Worm (Caenorhabditis elegans) whole organism, L2 larva: ENCODE data around the gene col-164.

Experiments
- Y55F3AM.14 ChIP-seq: fragments of 200-800 bp; sonication (Bioruptor generic); optimal IDR thresholded peaks from 2 replicates; lab custom pipeline; 2018; ENCODE audit warnings: mild to moderate bottlenecking, missing genetic modification characterization, missing compliant biosample characterization
- alr-1 ChIP-seq: fragments of 150-350 bp; optimal IDR thresholded peaks from 2 replicates; lab custom pipeline; 2014; ENCODE audit warnings: missing biosample characterization, missing genetic modification characterization
- aly-2 ChIP-seq: fragments of 150-350 bp; optimal IDR thresholded peaks from 2 replicates; lab custom pipeline; 2014; ENCODE audit warnings: missing biosample characterization, missing genetic modification characterization
- ama-1 ChIP-seq: fragments of 150-350 bp; optimal IDR thresholded peaks from 2 replicates; lab custom pipeline; 2018; ENCODE audit warnings: inconsistent platforms
- blmp-1 ChIP-seq: sonication (generic microtip); optimal IDR thresholded peaks from 2 replicates; lab custom pipeline; 2017; ENCODE audit warnings: missing genetic modification characterization, mild to moderate bottlenecking, missing compliant biosample characterization, antibody characterized with exemption, moderate library complexity; ENCODE audit not compliant: insufficient read depth
- ceh-16 ChIP-seq: fragments of 150-350 bp; optimal IDR thresholded peaks from 2 replicates; lab custom pipeline; 2014; ENCODE audit warnings: missing biosample characterization, missing genetic modification characterization
- crh-2 ChIP-seq: sonication (generic microtip); optimal IDR thresholded peaks from 2 replicates; lab custom pipeline; 2017; ENCODE audit warnings: missing biosample characterization, missing genetic modification characterization
- egl-27 ChIP-seq: sonication (generic microtip); optimal IDR thresholded peaks from 3 replicates; lab custom pipeline; 2017; ENCODE audit warnings: missing biosample characterization, missing genetic modification reagents, missing genetic modification characterization
- elt-1 ChIP-seq: fragments of 150-350 bp; optimal IDR thresholded peaks from 2 replicates; lab custom pipeline; 2014; ENCODE audit warnings: missing biosample characterization, missing genetic modification characterization
- lin-11 ChIP-seq: fragments of 150-350 bp; sonication (generic microtip); optimal IDR thresholded peaks from 2 replicates; lab custom pipeline; 2014; ENCODE audit warnings: missing biosample characterization, missing genetic modification characterization, inconsistent platforms, mixed read lengths
- lin-39 ChIP-seq: fragments of 150-350 bp; optimal IDR thresholded peaks from 2 replicates; lab custom pipeline; 2014; ENCODE audit warnings: missing biosample characterization, missing genetic modification reagents, missing genetic modification characterization
- lsy-2 ChIP-seq, 2 experiments: fragments of 150-350 bp in 1 of 2; sonication (generic microtip) in 1 of 2; optimal IDR thresholded peaks; 2 replicates each; lab custom pipeline; 2014 to 2017; ENCODE audit warnings: missing biosample characterization in 2 of 2, missing genetic modification characterization in 2 of 2
- mab-5 ChIP-seq: fragments of 150-350 bp; optimal IDR thresholded peaks from 2 replicates; lab custom pipeline; 2014; ENCODE audit warnings: missing biosample characterization, missing genetic modification characterization
- mdl-1 ChIP-seq, 2 experiments: fragments of 150-350 bp in 1 of 2; sonication (generic microtip) in 1 of 2; optimal IDR thresholded peaks; 2 replicates each; lab custom pipeline; 2017; ENCODE audit warnings: missing biosample characterization in 2 of 2, missing genetic modification characterization in 2 of 2
- nhr-10 ChIP-seq: sonication (generic microtip); optimal IDR thresholded peaks from 2 replicates; lab custom pipeline; 2017; ENCODE audit warnings: missing biosample characterization, missing genetic modification characterization
- nhr-11 ChIP-seq: fragments of 150-350 bp; optimal IDR thresholded peaks from 2 replicates; lab custom pipeline; 2014; ENCODE audit warnings: missing biosample characterization, missing genetic modification characterization
- nhr-129 ChIP-seq: fragments of 150-350 bp; optimal IDR thresholded peaks from 2 replicates; lab custom pipeline; 2014; ENCODE audit warnings: missing biosample characterization, missing genetic modification characterization
- nhr-237 ChIP-seq: fragments of 150-350 bp; optimal IDR thresholded peaks from 2 replicates; lab custom pipeline; 2014; ENCODE audit warnings: missing biosample characterization, missing genetic modification characterization
- nhr-25 ChIP-seq: fragments of 150-350 bp; sonication (generic microtip); optimal IDR thresholded peaks from 3 replicates; lab custom pipeline; 2014; ENCODE audit warnings: missing biosample characterization, missing genetic modification characterization
- nhr-6 ChIP-seq: fragments of 150-350 bp; optimal IDR thresholded peaks from 2 replicates; lab custom pipeline; 2014; ENCODE audit warnings: missing biosample characterization, missing genetic modification characterization
- peb-1 ChIP-seq: fragments of 150-350 bp; optimal IDR thresholded peaks from 2 replicates; lab custom pipeline; 2014; ENCODE audit warnings: missing biosample characterization, missing genetic modification characterization
- sem-4 ChIP-seq: fragments of 150-350 bp; optimal IDR thresholded peaks from 2 replicates; lab custom pipeline; 2014; ENCODE audit warnings: missing biosample characterization, missing genetic modification reagents, missing genetic modification characterization
- skn-1 ChIP-seq: sonication (generic microtip); optimal IDR thresholded peaks from 2 replicates; lab custom pipeline; 2017; ENCODE audit warnings: missing biosample characterization, missing genetic modification characterization
- sma-9 ChIP-seq, 2 experiments: fragments of 150-350 bp in 1 of 2; sonication (generic microtip) in 1 of 2; optimal IDR thresholded peaks; 2 replicates each; lab custom pipeline; 2014 to 2016; ENCODE audit warnings: missing genetic modification characterization in 2 of 2, mild to moderate bottlenecking in 1 of 2, missing biosample characterization in 1 of 2, missing compliant biosample characterization in 1 of 2, missing genetic modification reagents in 1 of 2, moderate library complexity in 1 of 2
- snpc-4 ChIP-seq: fragments of 150-350 bp; optimal IDR thresholded peaks from 2 replicates; lab custom pipeline; 2014; ENCODE audit warnings: missing biosample characterization, missing genetic modification characterization
- unc-39 ChIP-seq: fragments of 150-350 bp; optimal IDR thresholded peaks from 2 replicates; lab custom pipeline; 2014; ENCODE audit warnings: missing biosample characterization, missing genetic modification characterization
- unc-55 ChIP-seq: fragments of 150-350 bp; sonication (generic microtip); optimal IDR thresholded peaks from 3 replicates; lab custom pipeline; 2014; ENCODE audit warnings: missing biosample characterization, missing genetic modification reagents, missing genetic modification characterization
- unc-62 ChIP-seq: fragments of 150-350 bp; optimal IDR thresholded peaks from 2 replicates; lab custom pipeline; 2014; ENCODE audit warnings: missing biosample characterization, missing genetic modification reagents, missing genetic modification characterization
- zag-1 ChIP-seq: fragments of 150-350 bp; optimal IDR thresholded peaks from 2 replicates; lab custom pipeline; 2014; ENCODE audit warnings: missing biosample characterization, missing genetic modification characterization
- ztf-11 ChIP-seq: sonication (generic microtip); optimal IDR thresholded peaks from 2 replicates; lab custom pipeline; 2017; ENCODE audit warnings: missing biosample characterization, missing genetic modification characterization
- ztf-4 ChIP-seq: fragments of 150-350 bp; optimal IDR thresholded peaks from 2 replicates; lab custom pipeline; 2014; ENCODE audit warnings: missing biosample characterization, missing genetic modification characterization

The col-164 gene

DNA sequence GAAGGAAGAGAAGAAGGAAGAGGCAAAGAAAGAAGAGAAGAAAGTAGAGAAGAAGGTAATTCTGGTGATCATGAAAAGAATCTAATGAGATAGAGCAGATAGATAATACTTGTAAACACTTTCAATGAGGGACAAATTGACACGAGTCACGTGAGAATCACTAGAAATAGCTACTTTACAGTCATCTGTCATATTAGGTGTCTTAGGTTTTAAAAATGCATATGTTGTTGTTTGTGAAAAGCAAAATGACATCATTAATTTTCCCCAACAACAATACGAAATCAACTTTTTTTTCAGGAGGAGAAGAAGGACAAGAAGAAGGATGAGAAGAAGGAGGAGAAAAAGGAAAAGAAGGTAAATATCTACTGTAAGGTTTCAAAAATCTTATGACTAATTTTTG lies 18.1 kb upstream of the col-164 start:
- TF ChIP-seq ztf-11 (tag; lab: Kevin White, UChicago) (no peak), mdl-1 (tag; optimal IDR thresholded peaks at IDR 0.05; lab: Kevin White, UChicago) (no peak), alr-1 (tag; lab: Kevin White, UChicago) (no peak), nhr-10 (tag; lab: Kevin White, UChicago) (no peak), sem-4 (tag; lab: Kevin White, UChicago) (no peak), nhr-237 (tag; lab: Kevin White, UChicago) (no peak), sma-9 (GFP tag; optimal IDR thresholded peaks at IDR 0.05; lab: Kevin White, UChicago) (peak; percentile 13), sma-9 (tag; optimal IDR thresholded peaks at IDR 0.05; lab: Kevin White, UChicago) (no peak), nhr-129 (tag; lab: Kevin White, UChicago) (peak; percentile 26), nhr-25 (tag; lab: Kevin White, UChicago) (peak; percentile 27), blmp-1 (tag; lab: Kevin White, UChicago) (no peak), ceh-16 (tag; lab: Kevin White, UChicago) (no peak)

ce11 chrX:2078822-2079221 lies 14.4 kb upstream of the col-164 start:
- no peak for TF ChIP-seq lin-11 (tag; lab: Kevin White, UChicago)
- no peak for TF ChIP-seq lin-39 (tag; lab: Kevin White, UChicago)
- no peak for TF ChIP-seq aly-2 (tag; lab: Kevin White, UChicago)
- no peak for TF ChIP-seq mab-5 (tag; lab: Kevin White, UChicago)
- no peak for TF ChIP-seq unc-62
- no peak for TF ChIP-seq crh-2 (tag; lab: Kevin White, UChicago)
- TF ChIP-seq unc-55 (GFP tag; lab: Kevin White, UChicago) = no peak
- TF ChIP-seq Y55F3AM.14 (GFP tag; lab: Kevin White, UChicago) = no peak
- no peak for TF ChIP-seq zag-1
- TF ChIP-seq nhr-6 (tag; lab: Kevin White, UChicago) = no peak
- TF ChIP-seq ztf-4 (tag; lab: Kevin White, UChicago) = no peak
- TF ChIP-seq snpc-4 (tag; lab: Kevin White, UChicago) = no peak
- no peak for TF ChIP-seq skn-1 (tag; lab: Kevin White, UChicago)
- no peak for TF ChIP-seq nhr-25 (tag; lab: Kevin White, UChicago)
- TF ChIP-seq unc-39 (tag; lab: Kevin White, UChicago) = no peak
- no peak for TF ChIP-seq elt-1 (tag; lab: Kevin White, UChicago)

DNA sequence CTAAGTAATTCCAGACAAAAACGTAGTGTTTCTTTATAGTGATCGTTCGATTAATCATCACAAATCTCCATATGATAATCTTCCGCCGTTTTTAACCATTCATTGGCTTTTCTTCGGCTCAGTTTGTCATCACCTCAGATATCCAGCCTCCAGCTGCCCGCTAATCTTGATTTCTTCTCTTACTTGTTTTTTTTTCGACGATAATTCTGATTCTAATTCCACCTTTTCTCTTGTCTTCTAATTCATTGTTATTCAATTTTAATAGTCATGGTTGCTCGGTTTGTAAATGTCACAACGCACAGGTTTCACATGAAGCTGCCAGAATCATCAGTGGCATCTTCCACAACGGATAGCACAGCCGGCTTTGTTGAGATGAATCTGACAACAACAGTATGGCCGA lies 13.7 kb upstream of the col-164 start, which contains the start of gene F49H12.4:
TSS of gene F49H12.4 (plus strand) at position 301 of the 400 bp plus-strand sequence.
- no peak for TF ChIP-seq ceh-16 (tag; lab: Kevin White, UChicago)
- TF ChIP-seq Y55F3AM.14 (GFP tag; lab: Kevin White, UChicago) = no peak
- no peak for TF ChIP-seq sem-4 (tag; lab: Kevin White, UChicago)
- no peak for TF ChIP-seq mdl-1 (tag; optimal IDR thresholded peaks at IDR 0.05; lab: Kevin White, UChicago)
- TF ChIP-seq crh-2 (tag; lab: Kevin White, UChicago) = no peak
- no peak for TF ChIP-seq skn-1 (tag; lab: Kevin White, UChicago)
- TF ChIP-seq nhr-11 (tag; lab: Kevin White, UChicago) = no peak
- no peak for TF ChIP-seq peb-1 (tag; lab: Kevin White, UChicago)
- TF ChIP-seq ama-1 (lab: Kevin White, UChicago) = no peak
- no peak for TF ChIP-seq ztf-11 (tag; lab: Kevin White, UChicago)
- TF ChIP-seq egl-27 (tag; lab: Kevin White, UChicago) = no peak
- TF ChIP-seq sma-9 (GFP tag; optimal IDR thresholded peaks at IDR 0.05; lab: Kevin White, UChicago) = no peak
- no peak for TF ChIP-seq sma-9 (tag; optimal IDR thresholded peaks at IDR 0.05; lab: Kevin White, UChicago)

DNA sequence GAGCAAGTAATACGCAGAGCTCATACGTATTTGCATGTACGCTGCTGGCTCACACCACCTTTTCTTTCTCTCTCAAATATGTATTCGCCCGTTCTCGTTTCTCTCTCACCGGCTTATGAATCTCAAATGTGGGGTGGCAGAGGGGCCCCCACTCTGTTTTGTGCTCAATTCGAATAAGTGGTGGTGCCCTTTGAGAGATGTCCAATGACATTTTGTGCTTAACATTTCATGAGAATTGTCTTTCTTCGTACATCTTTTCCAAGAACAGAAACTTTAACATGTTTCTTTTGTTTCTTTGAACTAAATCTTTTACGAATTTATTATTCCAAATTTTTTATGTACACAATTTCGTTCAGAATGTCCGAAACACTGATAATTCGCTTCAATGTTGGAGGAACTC lies 9.2 kb upstream of the col-164 start, which contains the start of gene F49H12.3:
TSS of gene F49H12.3 (plus strand) at position 357 of the 400 bp plus-strand sequence.
- no peak for TF ChIP-seq unc-39 (tag; lab: Kevin White, UChicago)
- no peak for TF ChIP-seq mdl-1 (tag; optimal IDR thresholded peaks at IDR 0.05; lab: Kevin White, UChicago)
- TF ChIP-seq nhr-129 (tag; lab: Kevin White, UChicago) = no peak
- TF ChIP-seq zag-1 = no peak
- TF ChIP-seq lsy-2 (tag; optimal IDR thresholded peaks at IDR 0.05; lab: Kevin White, UChicago) = no peak

ce11 chrX:2084988-2085387 lies 8.3 kb upstream of the col-164 start, which contains the start of gene F49H12.2:
Gene F49H12.2 (plus strand): TSS chrX:2085288.
- no peak for TF ChIP-seq lsy-2 (tag; optimal IDR thresholded peaks at IDR 0.05; lab: Kevin White, UChicago)
